Fruit fly (Drosophila melanogaster): ENCODE measurements around the gene CG11555.

The CG11555 gene

DNA sequence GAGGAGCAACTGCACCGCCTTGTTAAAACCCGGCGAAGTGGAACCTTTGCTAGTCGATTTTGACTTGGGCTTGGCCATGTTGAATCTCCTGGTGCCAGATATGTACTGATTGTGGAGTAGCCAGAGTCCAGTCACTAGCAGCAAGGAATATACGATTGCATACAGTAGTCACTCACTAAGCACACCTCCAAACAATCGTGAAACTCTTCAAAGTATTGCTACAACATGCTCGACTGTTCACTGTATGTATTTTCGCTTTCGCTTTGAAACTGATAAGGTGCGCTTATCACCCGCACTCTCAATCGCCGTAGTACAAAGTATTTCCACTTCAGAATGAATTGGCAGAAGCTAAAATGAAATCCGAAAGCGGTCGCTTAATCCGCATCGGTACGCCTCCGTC lies 12.8 kb downstream of the CG11555 start (continued):
- TF ChIP-seq CG6791 (GFP tag; IDR thresholded peaks at IDR 0.05; ENCODE audit: partially characterized antibody) (no peak), CG1602 (GFP tag; optimal IDR thresholded peaks at IDR 0.05) (no peak), CG13123 (GFP tag; optimal IDR thresholded peaks at IDR 0.05) (no peak), CG10543 (GFP tag; optimal IDR thresholded peaks at IDR 0.05) (peak; percentile 74), CG15011 (GFP tag; optimal IDR thresholded peaks at IDR 0.05) (no peak), fru (optimal IDR thresholded peaks at IDR 0.05) (no peak), wor (GFP tag; IDR thresholded peaks at IDR 0.05) (no peak), vnd (GFP tag; IDR thresholded peaks at IDR 0.05; ENCODE audit: partially characterized antibody) (no peak), Jarid2 (GFP tag; optimal IDR thresholded peaks at IDR 0.05) (peak; percentile 41), schlank (tag; optimal IDR thresholded peaks at IDR 0.05) (peak; percentile 82), ase (GFP tag; IDR thresholded peaks at IDR 0.05) (peak; percentile 70; the same call in 2 of the 3 replicates), btn (GFP tag; optimal IDR thresholded peaks at IDR 0.05) (peak; percentile 29), corto (GFP tag; optimal IDR thresholded peaks at IDR 0.05) (peak; percentile 79), Dref (GFP tag; IDR thresholded peaks at IDR 0.05) (peak; percentile 37), HLH3B (GFP tag; IDR thresholded peaks at IDR 0.05) (peak; percentile 61), CG1024 (GFP tag; IDR thresholded peaks at IDR 0.05) (no peak), CG7963 (GFP tag; IDR thresholded peaks at IDR 0.05; ENCODE audit: partially characterized antibody) (no peak), CG33213 (GFP tag; optimal IDR thresholded peaks at IDR 0.05) (peak; percentile 44), ewg (GFP tag; optimal IDR thresholded peaks at IDR 0.05) (no peak), CG8089 (GFP tag; optimal IDR thresholded peaks at IDR 0.05) (peak; percentile 13), grau (tag; optimal IDR thresholded peaks at IDR 0.05) (peak; percentile 98), fu2 (GFP tag; optimal IDR thresholded peaks at IDR 0.05) (peak; percentile 57), hb (GFP tag; IDR thresholded peaks at IDR 0.05; ENCODE audit: partially characterized antibody) (no peak), CG3281 (GFP tag; optimal IDR thresholded peaks at IDR 0.05) (peak; percentile 67), ap (GFP tag; IDR thresholded peaks at IDR 0.05) (peak; percentile 46), Dip3 (GFP tag; optimal IDR thresholded peaks at IDR 0.05) (peak; percentile 77), sug (tag; optimal IDR thresholded peaks at IDR 0.05) (peak; percentile 68), Mrtf (GFP tag; IDR thresholded peaks at IDR 0.05) (peak; percentile 71; the same call in 2 of the 3 replicates), Six4 (GFP tag; optimal IDR thresholded peaks at IDR 0.05) (peak; percentile 14), CG10462 (GFP tag; optimal IDR thresholded peaks at IDR 0.05) (no peak), az2 (GFP tag; optimal IDR thresholded peaks at IDR 0.05) (peak; percentile 62), Dad (GFP tag; optimal IDR thresholded peaks at IDR 0.05) (peak; percentile 60), ab (GFP tag; optimal IDR thresholded peaks at IDR 0.05) (peak; percentile 37), B-H2 (GFP tag; optimal IDR thresholded peaks at IDR 0.05) (peak; percentile 87), CG13775 (GFP tag; optimal IDR thresholded peaks at IDR 0.05) (no peak), CG12769 (tag; optimal IDR thresholded peaks at IDR 0.05) (peak; percentile 92), jumu (GFP tag; optimal IDR thresholded peaks at IDR 0.05) (peak; percentile 51), CoRest (tag; optimal IDR thresholded peaks at IDR 0.05) (peak; percentile 31), Sox100B (GFP tag; optimal IDR thresholded peaks at IDR 0.05) (no peak), CG4617 (GFP tag; optimal IDR thresholded peaks at IDR 0.05; ENCODE audit: borderline replicate concordance) (no peak), nmo (GFP tag; optimal IDR thresholded peaks at IDR 0.05) (peak; percentile 15), trem (tag; optimal IDR thresholded peaks at IDR 0.05) (no peak), CG3065 (GFP tag; optimal IDR thresholded peaks at IDR 0.05) (no peak), Nf-YB (GFP tag; optimal IDR thresholded peaks at IDR 0.05) (no peak), Eip74EF (GFP tag; optimal IDR thresholded peaks at IDR 0.05) (no peak), Dp (GFP tag; optimal IDR thresholded peaks at IDR 0.05) (no peak), NC2α (GFP tag; optimal IDR thresholded peaks at IDR 0.05) (peak; percentile 26), fd3F (GFP tag; optimal IDR thresholded peaks at IDR 0.05) (peak; percentile 4), MTF-1 (GFP tag; optimal IDR thresholded peaks at IDR 0.05; ENCODE audit: borderline replicate concordance) (peak; percentile 62), Hsf (GFP tag; optimal IDR thresholded peaks at IDR 0.05) (peak; percentile 66), HHEX (GFP tag; optimal IDR thresholded peaks at IDR 0.05) (peak; percentile 47)
